Fruit fly (Drosophila melanogaster) Kc167 (cell line): ENCODE results near the gene tim.

ENCODE experiments used
- Myc ChIP-seq: fragments of >200 bp; optimal IDR thresholded peaks from 2 replicates; lab custom pipeline; 2017; ENCODE audit warnings: missing external identifiers
- Sin3A ChIP-seq: fragments of >200 bp; optimal IDR thresholded peaks from 2 replicates; lab custom pipeline; 2018; ENCODE audit warnings: missing external identifiers
- h ChIP-seq: fragments of >200 bp; optimal IDR thresholded peaks from 3 replicates; lab custom pipeline; 2018; ENCODE audit warnings: missing external identifiers

- TF ChIP-seq Sin3A: no peak
- TF ChIP-seq Myc: no peak
- TF ChIP-seq h (lab: Kevin White, UChicago): no peak
These were observed 1.1 kb downstream of the tim start for dm6 chr2L:3506806-3507205.
